Fruit fly (Drosophila melanogaster) Kc167 (cell line): Measurements from ENCODE around the gene tnc.

Experiments used
- Sin3A ChIP-seq: fragments of >200 bp; optimal IDR thresholded peaks from 2 replicates; lab custom pipeline; 2018; ENCODE audit warnings: missing external identifiers
- h ChIP-seq: fragments of >200 bp; optimal IDR thresholded peaks from 3 replicates; lab custom pipeline; 2018; ENCODE audit warnings: missing external identifiers
- insv ChIP-seq: fragments of >200 bp; optimal IDR thresholded peaks from 3 replicates; lab custom pipeline; 2018; ENCODE audit warnings: missing external identifiers
- ttk ChIP-seq: sonication (Bioruptor generic); optimal IDR thresholded peaks from 2 replicates; lab custom pipeline; 2017; ENCODE audit warnings: missing external identifiers

DNA sequence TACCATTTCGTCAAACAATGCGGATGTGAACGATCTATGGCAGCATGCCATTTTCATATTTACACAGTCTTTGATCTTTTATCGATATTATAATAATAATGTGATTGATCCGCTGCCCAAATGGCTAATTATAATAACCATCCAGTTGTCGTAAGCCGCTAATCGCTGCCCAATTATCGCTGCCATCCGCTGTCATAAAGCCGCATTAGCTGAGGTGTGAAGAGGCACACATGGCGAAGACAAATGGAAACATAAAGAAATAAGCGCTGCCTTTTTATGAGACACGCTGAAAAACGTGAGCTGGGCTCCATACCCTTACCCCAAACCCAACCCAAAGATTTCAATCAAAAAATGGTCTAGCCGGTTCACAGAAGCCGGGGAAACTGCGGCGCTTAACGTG is 27.8 kb downstream of the tnc start:
- no peak for TF ChIP-seq insv
- no peak for TF ChIP-seq Sin3A (lab: Kevin White, UChicago)
- no peak for TF ChIP-seq ttk (lab: Kevin White, UChicago)
- no peak for TF ChIP-seq h (lab: Kevin White, UChicago)
